Worm (Caenorhabditis elegans): Measurements from ENCODE around the gene fkh-9.

fkh-9 gene

DNA sequence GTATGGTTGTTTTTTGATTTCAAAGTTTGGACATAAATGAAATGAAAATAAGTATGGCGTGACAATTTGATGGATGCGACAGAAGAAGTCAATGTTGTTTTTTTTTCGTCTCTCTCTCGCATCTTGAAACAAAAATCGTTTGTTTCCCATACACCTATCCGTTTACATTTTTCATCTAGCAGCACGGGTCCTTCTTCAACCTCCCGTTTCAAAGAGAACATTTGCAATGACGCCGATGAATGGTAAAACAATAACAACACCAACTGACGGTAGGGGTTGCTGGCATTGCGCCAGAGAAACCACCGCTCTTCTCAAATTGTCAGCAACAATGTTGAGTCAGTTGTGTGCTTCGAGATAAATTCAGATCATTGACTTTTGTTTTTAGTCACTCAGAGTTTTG is 12.4 kb upstream of the fkh-9 start (continued):
- TF ChIP-seq dmd-9 (GFP tag; IDR thresholded peaks at IDR 0.05) (no peak), daf-16 (GFP tag; optimal IDR thresholded peaks at IDR 0.05) (peak in 1 of 2 experiments; percentile 99), daf-16 (tag; optimal IDR thresholded peaks at IDR 0.05) (no peak), pha-4 (GFP tag; IDR thresholded peaks at IDR 0.05) (no peak), pha-4 (tag; optimal IDR thresholded peaks at IDR 0.05) (no peak), lin-29 (GFP tag; IDR thresholded peaks at IDR 0.05) (no peak), nhr-77 (tag; optimal IDR thresholded peaks at IDR 0.05) (no peak), mxl-3 (GFP tag; optimal IDR thresholded peaks at IDR 0.05) (peak; percentile 14), cey-2 (tag; optimal IDR thresholded peaks at IDR 0.05; ENCODE audit: borderline replicate concordance, insufficient read depth) (no peak), Y48G9A.11 (GFP tag; IDR thresholded peaks at IDR 0.05) (no peak), mep-1 (tag; optimal IDR thresholded peaks at IDR 0.05) (no peak), aha-1 (tag) (peak; percentile 45), daf-19 (GFP tag; conservative IDR thresholded peaks at IDR 0.05) (no peak), hmg-1.1 (GFP tag; IDR thresholded peaks at IDR 0.05) (peak; percentile 21; the same call in 1 of the 2 replicates), lir-3 (tag; optimal IDR thresholded peaks at IDR 0.05) (no peak), Y75B8A.6 (GFP tag; IDR thresholded peaks at IDR 0.05) (no peak), set-16 (GFP tag; IDR thresholded peaks at IDR 0.05) (no peak), rbr-2 (tag; optimal IDR thresholded peaks at IDR 0.05) (no peak), sdz-12 (GFP tag; optimal IDR thresholded peaks at IDR 0.05) (no peak), zfp-3 (GFP tag; conservative IDR thresholded peaks at IDR 0.05) (no peak), egl-43 (GFP tag; IDR thresholded peaks at IDR 0.05) (no peak), zip-2 (tag; optimal IDR thresholded peaks at IDR 0.05) (no peak), ctbp-1 (GFP tag; IDR thresholded peaks at IDR 0.05) (0 out of 2 replicates have a peak, but pooled peaks have one; percentile 15), hlh-11 (tag; optimal IDR thresholded peaks at IDR 0.05) (peak; percentile 73), T26A8.4 (GFP tag; IDR thresholded peaks at IDR 0.05) (no peak), F49E8.2 (tag; optimal IDR thresholded peaks at IDR 0.05; ENCODE audit: borderline replicate concordance) (no peak), dpl-1 (GFP tag; optimal IDR thresholded peaks at IDR 0.05) (no peak), nhr-111 (GFP tag; optimal IDR thresholded peaks at IDR 0.05) (no peak), tag-97 (GFP tag; IDR thresholded peaks at IDR 0.05) (no peak), ZK546.5 (tag; optimal IDR thresholded peaks at IDR 0.05) (no peak), ztf-7 (tag; optimal IDR thresholded peaks at IDR 0.05) (no peak), mes-2 (tag; optimal IDR thresholded peaks at IDR 0.05; ENCODE audit: poor library complexity, severe bottlenecking) (no peak), T20F7.1 (GFP tag; optimal IDR thresholded peaks at IDR 0.05) (peak; percentile 8)

DNA sequence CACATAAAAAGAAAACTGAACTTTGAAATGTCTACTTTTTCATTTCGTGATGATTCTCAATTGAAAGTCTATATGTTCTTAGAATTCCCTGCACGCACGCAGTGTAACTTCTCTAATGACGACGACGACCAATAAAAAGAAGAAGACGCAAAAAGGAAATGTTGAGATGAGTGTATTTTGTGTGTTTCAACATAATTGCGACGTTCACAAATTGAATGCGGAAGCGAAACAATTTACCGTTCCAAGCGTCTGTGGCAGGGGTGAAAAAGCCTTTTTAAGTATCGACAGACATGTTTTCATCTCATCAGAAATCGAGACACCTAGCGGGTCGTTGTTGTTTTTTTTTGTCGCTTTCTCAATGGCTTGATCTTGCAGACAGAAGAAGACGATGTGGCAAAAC is 11.9 kb upstream of the fkh-9 start:
- TF ChIP-seq nhr-48 (tag; optimal IDR thresholded peaks at IDR 0.05) (peak; percentile 48), unc-62 (GFP tag; optimal IDR thresholded peaks at IDR 0.05 in 1 of 2) (peak in 1 of 2 experiments; percentile 89), unc-62 (tag; optimal IDR thresholded peaks at IDR 0.05) (no peak), sdz-12 (GFP tag; optimal IDR thresholded peaks at IDR 0.05) (no peak)

DNA sequence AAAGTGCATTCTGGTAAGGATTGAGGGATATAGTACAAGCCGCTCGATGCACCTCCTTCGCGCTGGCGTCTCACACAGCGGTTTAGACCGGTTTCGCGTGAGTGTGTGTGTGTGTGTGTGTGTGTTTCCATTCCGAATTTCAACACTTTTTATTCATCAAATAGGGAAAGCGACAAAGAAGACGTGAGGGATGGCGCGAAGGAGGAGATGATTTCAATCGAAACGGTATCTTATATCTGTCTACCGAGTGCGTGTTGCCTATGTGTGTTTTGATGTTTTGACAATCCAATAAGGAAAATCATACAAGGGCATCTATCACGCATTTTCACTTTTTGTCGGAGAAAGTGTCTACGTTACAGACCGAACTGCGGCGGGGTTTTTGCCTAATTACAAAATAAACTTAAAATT is 11.0 kb upstream of the fkh-9 start:
- no peak for TF ChIP-seq lin-29 (GFP tag; IDR thresholded peaks at IDR 0.05)
- TF ChIP-seq arid-1 (GFP tag; conservative IDR thresholded peaks at IDR 0.05), result no peak
- TF ChIP-seq lin-13 (GFP tag; optimal IDR thresholded peaks at IDR 0.05), result no peak
- TF ChIP-seq sdz-12 (GFP tag; optimal IDR thresholded peaks at IDR 0.05), result no peak
- no peak for TF ChIP-seq zip-11 (GFP tag; IDR thresholded peaks at IDR 0.05)
- TF ChIP-seq ama-1 (optimal IDR thresholded peaks at IDR 0.05), result no peak
- TF ChIP-seq dmd-8 (GFP tag; IDR thresholded peaks at IDR 0.05), result no peak
- no peak for TF ChIP-seq jun-1 (tag; optimal IDR thresholded peaks at IDR 0.05)
- no peak for TF ChIP-seq ztf-11 (tag; optimal IDR thresholded peaks at IDR 0.05)
- no peak for TF ChIP-seq Y105C5A.15 (GFP tag; IDR thresholded peaks at IDR 0.05)
- no peak for TF ChIP-seq attf-4 (tag; optimal IDR thresholded peaks at IDR 0.05)
- TF ChIP-seq mxl-2 (GFP tag; conservative IDR thresholded peaks at IDR 0.05), result no peak
- peak in 1 of 2 experiments; percentile 26 for TF ChIP-seq lsy-2 (tag; optimal IDR thresholded peaks at IDR 0.05)
- TF ChIP-seq php-3 (GFP tag; IDR thresholded peaks at IDR 0.05), result no peak
- TF ChIP-seq pha-4 (GFP tag; IDR thresholded peaks at IDR 0.05), result no peak
- no peak for TF ChIP-seq pha-4 (tag; optimal IDR thresholded peaks at IDR 0.05)
- TF ChIP-seq nhr-111 (GFP tag; optimal IDR thresholded peaks at IDR 0.05), result no peak
- peak; percentile 81 for TF ChIP-seq hlh-11 (tag; optimal IDR thresholded peaks at IDR 0.05)
- no peak for TF ChIP-seq madf-5 (GFP tag; IDR thresholded peaks at IDR 0.05)
- peak in 1 of 2 experiments; percentile 5 for TF ChIP-seq unc-62 (GFP tag; optimal IDR thresholded peaks at IDR 0.05 in 1 of 2)
- no peak for TF ChIP-seq unc-62 (tag; optimal IDR thresholded peaks at IDR 0.05)
- TF ChIP-seq ceh-32 (tag; optimal IDR thresholded peaks at IDR 0.05; ENCODE audit: poor library complexity), result no peak
